Worm (Caenorhabditis elegans): ENCODE measurements around the gene unc-85.

- TF ChIP-seq nhr-11 (tag; optimal IDR thresholded peaks at IDR 0.05) (no peak), ama-1 (optimal IDR thresholded peaks at IDR 0.05) (no peak), fkh-6 (tag; optimal IDR thresholded peaks at IDR 0.05) (no peak), tbx-2 (tag; optimal IDR thresholded peaks at IDR 0.05) (peak; percentile 25)
Observed at ce11 chrII:4698266-4698771, 3.5 kb upstream of the unc-85 start, which contains the start of the genes rpn-5 and scc-1.

Measured in whole organism, late embryonic.